Worm (Caenorhabditis elegans) whole organism, L4 larva: ENCODE data around the gene C06G3.3.
A peak's percentile ranks its signal among the peaks of the same experiment; 100 is the strongest.

Experiments used
- F37D6.2 ChIP-seq: sonication (generic microtip); optimal IDR thresholded peaks from 2 replicates; lab custom pipeline; 2016; ENCODE audit warnings: mild to moderate bottlenecking, missing genetic modification characterization, missing compliant biosample characterization
- T20F7.1 ChIP-seq: fragments of 200-800 bp; sonication (Bioruptor generic); optimal IDR thresholded peaks from 2 replicates; lab custom pipeline; 2018; ENCODE audit warnings: mild to moderate bottlenecking, missing genetic modification characterization, missing compliant biosample characterization
- Y105C5A.15 ChIP-seq: fragments of 200-800 bp; sonication (Bioruptor generic); IDR thresholded peaks from 2 replicates; pipeline ENCODE4 v1.3.6; 2022; ENCODE audit warnings: missing genetic modification characterization, missing compliant biosample characterization
- Y48G9A.11 ChIP-seq: fragments of 200-800 bp; sonication (Bioruptor generic); IDR thresholded peaks from 2 replicates; pipeline ENCODE4 v1.3.6; 2022; ENCODE audit warnings: missing genetic modification reagents, missing genetic modification characterization, missing compliant biosample characterization
- aha-1 ChIP-seq: fragments of 150-350 bp; peaks from one replicate; lab custom pipeline; 2014; ENCODE audit warnings: missing biosample characterization, missing genetic modification characterization
- ama-1 ChIP-seq: fragments of 150-350 bp; optimal IDR thresholded peaks from 2 replicates; lab custom pipeline; 2014; ENCODE audit warnings: inconsistent platforms, mixed read lengths
- arid-1 ChIP-seq: fragments of 200-800 bp; sonication (Bioruptor generic); conservative IDR thresholded peaks from 2 replicates; pipeline ENCODE4 v1.3.6; 2022; ENCODE audit warnings: missing genetic modification reagents, missing genetic modification characterization, missing compliant biosample characterization
- ceh-20 ChIP-seq: fragments of 200-800 bp; sonication (Bioruptor generic); IDR thresholded peaks from 2 replicates; pipeline ENCODE4 v1.3.6; 2022; ENCODE audit warnings: missing genetic modification reagents, missing genetic modification characterization, missing compliant biosample characterization
- cey-2 ChIP-seq: sonication (generic microtip); optimal IDR thresholded peaks from 3 replicates; lab custom pipeline; 2017; ENCODE audit warnings: missing genetic modification characterization, mild to moderate bottlenecking, missing compliant biosample characterization, antibody characterized with exemption, borderline replicate concordance; ENCODE audit not compliant: insufficient read depth
- daf-12 ChIP-seq: fragments of 150-350 bp; optimal IDR thresholded peaks from 2 replicates; lab custom pipeline; 2014; ENCODE audit warnings: missing biosample characterization, missing genetic modification reagents, missing genetic modification characterization
- dmd-6 ChIP-seq: fragments of 200-800 bp; sonication (Bioruptor generic); IDR thresholded peaks from 2 replicates; pipeline ENCODE4 v1.3.6; 2022; ENCODE audit warnings: missing genetic modification reagents, missing genetic modification characterization, missing compliant biosample characterization
- dmd-8 ChIP-seq: fragments of 200-800 bp; sonication (Bioruptor generic); IDR thresholded peaks from 2 replicates; pipeline ENCODE4 v1.3.6; 2022; ENCODE audit warnings: missing genetic modification characterization, missing compliant biosample characterization
- dve-1 ChIP-seq: sonication (generic microtip); optimal IDR thresholded peaks from 2 replicates; lab custom pipeline; 2017; ENCODE audit warnings: antibody characterized with exemption, mild to moderate bottlenecking, missing genetic modification characterization, missing compliant biosample characterization; ENCODE audit not compliant: insufficient read depth
- egl-27 ChIP-seq: sonication (generic microtip); optimal IDR thresholded peaks from 3 replicates; lab custom pipeline; 2017; ENCODE audit warnings: missing biosample characterization, missing genetic modification reagents, missing genetic modification characterization
- egl-43 ChIP-seq: fragments of 200-800 bp; sonication (Bioruptor generic); IDR thresholded peaks from 2 replicates; pipeline ENCODE4 v1.3.6; 2022; ENCODE audit warnings: missing genetic modification reagents, missing genetic modification characterization, missing compliant biosample characterization
- fkh-10 ChIP-seq: fragments of 150-350 bp; optimal IDR thresholded peaks from 2 replicates; lab custom pipeline; 2014; ENCODE audit warnings: missing biosample characterization, missing genetic modification reagents, missing genetic modification characterization
- fos-1 ChIP-seq: fragments of 150-350 bp; optimal IDR thresholded peaks from 2 replicates; lab custom pipeline; 2014; ENCODE audit warnings: missing biosample characterization, missing genetic modification characterization
- lin-13 ChIP-seq: fragments of 150-350 bp; optimal IDR thresholded peaks from 2 replicates; lab custom pipeline; 2014; ENCODE audit warnings: missing biosample characterization, missing genetic modification reagents, missing genetic modification characterization
- lin-38 ChIP-seq: fragments of 200-800 bp; sonication (Bioruptor generic); IDR thresholded peaks from 2 replicates; pipeline ENCODE4 v1.3.6; 2022; ENCODE audit warnings: missing genetic modification reagents, missing genetic modification characterization, missing compliant biosample characterization
- madf-5 ChIP-seq, 2 experiments: fragments of 200-800 bp; sonication (Bioruptor generic); IDR thresholded peaks; 2 replicates each; pipeline ENCODE4 v1.3.6; 2022; ENCODE audit warnings: missing compliant biosample characterization in 2 of 2, missing genetic modification characterization in 2 of 2
- madf-9 ChIP-seq: fragments of 200-800 bp; sonication (Bioruptor generic); conservative IDR thresholded peaks from 2 replicates; pipeline ENCODE4 v1.3.6; 2022; ENCODE audit warnings: missing genetic modification reagents, missing genetic modification characterization, missing compliant biosample characterization
- mdl-1 ChIP-seq, 2 experiments: fragments of 150-350 bp in 1 of 2; sonication (generic microtip) in 1 of 2; optimal IDR thresholded peaks; 2 replicates each; lab custom pipeline; 2014 to 2017; ENCODE audit warnings: missing biosample characterization in 2 of 2, missing genetic modification characterization in 2 of 2
- mdt-29 ChIP-seq: fragments of 200-800 bp; sonication (Bioruptor generic); IDR thresholded peaks from 2 replicates; pipeline ENCODE4 v1.3.6; 2022; ENCODE audit warnings: missing genetic modification reagents, missing genetic modification characterization, missing compliant biosample characterization
- mes-2 ChIP-seq: sonication (generic microtip); optimal IDR thresholded peaks from 2 replicates; lab custom pipeline; 2016; ENCODE audit warnings: missing genotype, mild to moderate bottlenecking, missing genetic modification characterization, missing compliant biosample characterization; ENCODE audit not compliant: poor library complexity, severe bottlenecking
- nhr-111 ChIP-seq: fragments of 200-800 bp; sonication (Bioruptor generic); optimal IDR thresholded peaks from 2 replicates; lab custom pipeline; 2018; ENCODE audit warnings: mild to moderate bottlenecking, missing genetic modification characterization, missing compliant biosample characterization
- nhr-237 ChIP-seq: sonication (generic microtip); optimal IDR thresholded peaks from 2 replicates; lab custom pipeline; 2017; ENCODE audit warnings: missing biosample characterization, missing genetic modification characterization
- nhr-28 ChIP-seq: fragments of 150-350 bp; optimal IDR thresholded peaks from 2 replicates; lab custom pipeline; 2014; ENCODE audit warnings: missing biosample characterization, missing genetic modification characterization
- nhr-42 ChIP-seq: fragments of 200-800 bp; sonication (Bioruptor generic); IDR thresholded peaks from 2 replicates; pipeline ENCODE4 v1.3.6; 2022; ENCODE audit warnings: missing genetic modification characterization, missing compliant biosample characterization
- nhr-48 ChIP-seq: sonication (generic microtip); optimal IDR thresholded peaks from 2 replicates; lab custom pipeline; 2016; ENCODE audit warnings: mild to moderate bottlenecking, missing genetic modification characterization, missing compliant biosample characterization
- nhr-77 ChIP-seq: fragments of 150-350 bp; optimal IDR thresholded peaks from 2 replicates; lab custom pipeline; 2014; ENCODE audit warnings: missing biosample characterization, missing genetic modification characterization
- pqm-1 ChIP-seq: sonication (generic microtip); optimal IDR thresholded peaks from 2 replicates; lab custom pipeline; 2017; ENCODE audit warnings: missing biosample characterization, missing genetic modification characterization
- rbr-2 ChIP-seq: sonication (generic microtip); optimal IDR thresholded peaks from 2 replicates; lab custom pipeline; 2016; ENCODE audit warnings: missing genotype, missing genetic modification characterization, missing compliant biosample characterization
- sdz-12 ChIP-seq: fragments of 200-800 bp; sonication (Bioruptor generic); optimal IDR thresholded peaks from 2 replicates; lab custom pipeline; 2018; ENCODE audit warnings: mild to moderate bottlenecking, missing genetic modification characterization, missing compliant biosample characterization
- spr-1 ChIP-seq: sonication (generic microtip); optimal IDR thresholded peaks from 2 replicates; lab custom pipeline; 2016; ENCODE audit warnings: mild to moderate bottlenecking, missing genetic modification characterization, missing compliant biosample characterization
- spr-3 ChIP-seq: fragments of 200-800 bp; sonication (Bioruptor generic); optimal IDR thresholded peaks from 2 replicates; lab custom pipeline; 2018; ENCODE audit warnings: mild to moderate bottlenecking, missing genetic modification characterization, missing compliant biosample characterization
- tag-97 ChIP-seq: fragments of 200-800 bp; sonication (Bioruptor generic); IDR thresholded peaks from 2 replicates; pipeline ENCODE4 v1.3.6; 2022; ENCODE audit warnings: missing genetic modification characterization, missing compliant biosample characterization
- tra-1 ChIP-seq: fragments of 200-800 bp; sonication (Bioruptor generic); IDR thresholded peaks from 2 replicates; pipeline ENCODE4 v1.3.6; 2022; ENCODE audit warnings: missing genetic modification reagents, missing genetic modification characterization, missing compliant biosample characterization
- unc-130 ChIP-seq: sonication (generic microtip); optimal IDR thresholded peaks from 2 replicates; lab custom pipeline; 2016; ENCODE audit warnings: missing genetic modification reagents, missing genetic modification characterization, missing compliant biosample characterization
- unc-62 ChIP-seq, 3 experiments: fragments of 150-350 bp in 1 of 3; sonication (generic microtip); optimal IDR thresholded peaks in 2 of 3; peaks in 1 of 3; 1 replicate in 1 of 3; 2 replicates in 2 of 3; lab custom pipeline; 2014 to 2017; ENCODE audit warnings: missing biosample characterization in 3 of 3, missing genetic modification characterization in 3 of 3, missing genetic modification reagents in 3 of 3, missing genotype in 1 of 3
- zfp-3 ChIP-seq: fragments of 200-800 bp; sonication (Bioruptor generic); conservative IDR thresholded peaks from 2 replicates; pipeline ENCODE4 v1.3.6; 2022; ENCODE audit warnings: missing genetic modification reagents, missing genetic modification characterization, missing compliant biosample characterization
- zip-11 ChIP-seq: fragments of 200-800 bp; sonication (Bioruptor generic); IDR thresholded peaks from 2 replicates; pipeline ENCODE4 v1.3.6; 2022; ENCODE audit warnings: missing genetic modification characterization, missing compliant biosample characterization
- ztf-7 ChIP-seq: fragments of 150-350 bp; optimal IDR thresholded peaks from 2 replicates; lab custom pipeline; 2014; ENCODE audit warnings: missing biosample characterization, missing genetic modification characterization

The C06G3.3 gene

DNA sequence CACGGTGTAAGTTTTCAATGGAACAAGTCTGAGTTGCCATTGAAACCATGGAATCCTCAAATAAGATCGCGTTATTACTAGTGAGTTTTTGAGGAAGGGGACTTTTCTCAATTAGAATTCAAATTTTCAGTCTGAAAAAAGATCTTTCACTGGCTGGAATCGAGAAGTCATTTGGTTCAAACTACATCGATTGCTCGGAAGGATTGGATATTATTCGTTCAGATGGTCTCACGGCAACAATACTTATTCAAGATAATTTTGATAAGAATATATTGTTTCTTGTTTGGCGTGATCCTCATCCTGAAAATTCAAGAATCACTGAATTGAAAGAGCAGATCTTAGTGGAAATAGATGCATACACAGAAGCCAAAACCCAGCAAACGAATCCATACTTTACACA lies 31.5 kb downstream of the C06G3.3 start:
- TF ChIP-seq nhr-111 (no peak), unc-62 (GFP tag; optimal IDR thresholded peaks at IDR 0.05 in 1 of 2; lab: Kevin White, UChicago) (peak in 1 of 2 experiments; percentile 93), unc-62 (tag; optimal IDR thresholded peaks at IDR 0.05; lab: Kevin White, UChicago) (no peak)

DNA sequence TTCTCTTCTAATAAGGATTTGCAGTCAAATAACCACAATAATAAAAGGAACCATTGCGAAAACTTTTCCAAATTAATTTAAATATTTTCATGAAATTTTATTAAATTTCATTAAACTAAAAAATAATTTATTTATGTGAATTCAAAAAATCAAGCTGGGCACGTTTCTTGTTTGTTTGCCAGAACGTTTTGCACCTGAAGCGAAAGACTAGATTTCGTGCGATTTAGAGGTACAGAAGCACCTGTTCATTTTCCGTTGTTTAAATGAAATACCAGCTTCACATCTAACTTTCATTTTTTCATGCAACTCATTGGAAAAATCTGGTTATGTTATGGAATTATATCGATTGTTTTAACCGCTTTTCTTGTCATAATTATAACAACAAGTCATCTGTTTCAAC lies 36.2 kb downstream of the C06G3.3 start, which contains the start of gene srg-48:
Gene srg-48, plus strand, starts transcription at position 301 of the 400 bp plus-strand sequence.
- TF ChIP-seq arid-1 (GFP tag; lab: Robert Waterston, UW), result no peak
- TF ChIP-seq cey-2 (tag; lab: Kevin White, UChicago), result no peak
- no peak for TF ChIP-seq zip-11 (GFP tag; lab: Robert Waterston, UW)
- TF ChIP-seq nhr-48 (tag; lab: Kevin White, UChicago), result no peak
- TF ChIP-seq dmd-6 (GFP tag; lab: Robert Waterston, UW), result no peak
- TF ChIP-seq fkh-10 (GFP tag; lab: Kevin White, UChicago), result no peak
- no peak for TF ChIP-seq Y105C5A.15 (GFP tag; lab: Robert Waterston, UW)
- TF ChIP-seq tag-97 (GFP tag; lab: Robert Waterston, UW), result no peak
- TF ChIP-seq unc-62 (GFP tag; optimal IDR thresholded peaks at IDR 0.05 in 1 of 2; lab: Kevin White, UChicago), result no peak
- TF ChIP-seq unc-62 (tag; optimal IDR thresholded peaks at IDR 0.05; lab: Kevin White, UChicago), result no peak
- TF ChIP-seq ceh-20, result no peak
- no peak for TF ChIP-seq lin-13 (GFP tag; lab: Kevin White, UChicago)
- no peak for TF ChIP-seq madf-9 (GFP tag; lab: Robert Waterston, UW)
- no peak for TF ChIP-seq ama-1
- no peak for TF ChIP-seq nhr-77 (tag; lab: Kevin White, UChicago)
- TF ChIP-seq dve-1 (tag; lab: Kevin White, UChicago), result no peak

- TF ChIP-seq aha-1 (tag; lab: Kevin White, UChicago) (peak; percentile 33), daf-12 (tag; lab: Kevin White, UChicago) (no peak)
These were observed 39.1 kb downstream of the C06G3.3 start, which contains the start of gene srg-50 for ce11 chrIV:7075063-7075462. srg-50 (minus strand) TSS chrIV:7075163.

- TF ChIP-seq tra-1 (GFP tag; lab: Robert Waterston, UW) (no peak), T20F7.1 (GFP tag; lab: Kevin White, UChicago) (no peak), pqm-1 (tag; lab: Kevin White, UChicago) (no peak), lin-38 (GFP tag; lab: Robert Waterston, UW) (no peak), fos-1 (tag; lab: Kevin White, UChicago) (no peak), spr-1 (tag; lab: Kevin White, UChicago) (no peak), arid-1 (GFP tag; lab: Robert Waterston, UW) (no peak), sdz-12 (GFP tag; lab: Kevin White, UChicago) (no peak), mes-2 (tag; lab: Kevin White, UChicago) (no peak), F37D6.2 (tag; lab: Kevin White, UChicago) (no peak), mdl-1 (tag; optimal IDR thresholded peaks at IDR 0.05; lab: Kevin White, UChicago) (no peak), egl-43 (GFP tag; lab: Robert Waterston, UW) (no peak), nhr-28 (tag; lab: Kevin White, UChicago) (no peak), egl-27 (tag; lab: Kevin White, UChicago) (no peak), madf-5 (GFP tag; IDR thresholded peaks at IDR 0.05; lab: Robert Waterston, UW) (no peak)
These were observed 45.3 kb downstream of the C06G3.3 start, which contains the start of gene Y43B11AR.1 for ce11 chrIV:7081214-7081613. Y43B11AR.1 (plus strand) TSS chrIV:7081514.

DNA sequence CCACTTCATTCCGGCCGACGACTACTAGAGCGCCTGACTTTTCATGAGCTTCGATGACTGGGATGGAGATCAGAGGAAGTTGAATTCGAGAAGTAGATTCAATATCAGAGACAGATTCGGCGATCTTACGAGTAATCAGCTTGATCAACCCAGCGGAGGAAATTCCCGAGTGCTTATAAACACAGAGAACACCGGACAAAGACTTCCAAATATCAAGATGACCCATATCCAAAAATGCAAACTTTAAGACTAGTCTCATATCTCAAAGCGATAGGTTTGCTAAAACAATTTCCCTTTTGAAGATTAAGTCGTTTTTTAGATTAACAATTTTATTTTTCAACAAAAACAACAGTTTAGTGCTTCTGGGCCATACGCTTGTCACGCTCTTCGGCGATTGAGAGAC lies 47.5 kb downstream of the C06G3.3 start, which contains the start of gene Y43B11AR.3:
Gene Y43B11AR.3, minus strand, starts transcription at position 335 of the 403 bp plus-strand sequence.
- TF ChIP-seq Y105C5A.15 (GFP tag; lab: Robert Waterston, UW), result peak; percentile 64; the same call in 1 of the 2 replicates
- peak; percentile 74; the same call in 1 of the 2 replicates for TF ChIP-seq dmd-8 (GFP tag; lab: Robert Waterston, UW)
- peak; percentile 24; the same call in 1 of the 2 replicates for TF ChIP-seq zfp-3 (GFP tag; lab: Robert Waterston, UW)
- TF ChIP-seq unc-130 (GFP tag; lab: Kevin White, UChicago), result peak; percentile 86
- TF ChIP-seq spr-3 (GFP tag; lab: Kevin White, UChicago), result peak; percentile 49
- peak; percentile 66; the same call in 1 of the 2 replicates for TF ChIP-seq mdt-29 (GFP tag; lab: Robert Waterston, UW)
- TF ChIP-seq rbr-2 (tag; lab: Kevin White, UChicago), result no peak
- TF ChIP-seq cey-2 (tag; lab: Kevin White, UChicago), result no peak
- TF ChIP-seq T20F7.1 (GFP tag; lab: Kevin White, UChicago), result no peak
- peak in 1 of 2 experiments; percentile 89; a peak in 2 of 4 replicates for TF ChIP-seq madf-5 (GFP tag; IDR thresholded peaks at IDR 0.05; lab: Robert Waterston, UW)
- peak; percentile 74 for TF ChIP-seq ama-1
- no peak for TF ChIP-seq ztf-7
- TF ChIP-seq nhr-237 (tag; lab: Kevin White, UChicago), result no peak
- TF ChIP-seq nhr-42 (GFP tag; lab: Robert Waterston, UW), result no peak
- TF ChIP-seq Y48G9A.11 (GFP tag; lab: Robert Waterston, UW), result peak; percentile 85; the same call in 1 of the 2 replicates
